Worm (Caenorhabditis elegans) whole organism, L4/young adult: Measurements from ENCODE around the gene spt-4.

Source experiments
- W03F9.2 ChIP-seq: fragments of 150-350 bp; optimal IDR thresholded peaks from 2 replicates; lab custom pipeline; 2014; ENCODE audit warnings: missing biosample characterization, missing genetic modification characterization
- dao-5 ChIP-seq: sonication (generic microtip); optimal IDR thresholded peaks from 2 replicates; lab custom pipeline; 2016; ENCODE audit warnings: missing genotype, missing genetic modification characterization, moderate library complexity, missing compliant biosample characterization

DNA sequence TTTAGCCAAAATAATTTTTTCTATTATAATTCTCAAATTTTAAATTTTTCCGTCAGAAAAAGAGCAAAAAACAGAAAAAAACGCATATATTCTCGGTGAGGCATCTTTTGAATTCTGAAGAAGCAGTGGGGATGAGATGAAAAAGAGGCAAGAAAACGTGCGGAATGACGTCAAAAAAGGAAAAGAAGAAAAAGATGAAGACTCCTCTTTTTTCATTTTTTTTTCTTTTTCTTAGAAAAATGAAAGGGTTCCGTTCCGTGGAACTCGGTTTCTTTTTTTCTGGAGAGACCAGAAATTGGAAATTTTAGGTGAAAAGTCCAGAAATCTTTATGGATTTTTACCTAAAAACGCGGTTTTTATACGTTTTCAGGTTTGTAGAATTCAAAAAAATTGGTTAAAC, 39.2 kb downstream of the spt-4 start:
- TF ChIP-seq dao-5 (no peak), W03F9.2 (no peak)
